Fruit fly (Drosophila melanogaster): ENCODE results near the gene CG5157.

CG5157 gene

DNA sequence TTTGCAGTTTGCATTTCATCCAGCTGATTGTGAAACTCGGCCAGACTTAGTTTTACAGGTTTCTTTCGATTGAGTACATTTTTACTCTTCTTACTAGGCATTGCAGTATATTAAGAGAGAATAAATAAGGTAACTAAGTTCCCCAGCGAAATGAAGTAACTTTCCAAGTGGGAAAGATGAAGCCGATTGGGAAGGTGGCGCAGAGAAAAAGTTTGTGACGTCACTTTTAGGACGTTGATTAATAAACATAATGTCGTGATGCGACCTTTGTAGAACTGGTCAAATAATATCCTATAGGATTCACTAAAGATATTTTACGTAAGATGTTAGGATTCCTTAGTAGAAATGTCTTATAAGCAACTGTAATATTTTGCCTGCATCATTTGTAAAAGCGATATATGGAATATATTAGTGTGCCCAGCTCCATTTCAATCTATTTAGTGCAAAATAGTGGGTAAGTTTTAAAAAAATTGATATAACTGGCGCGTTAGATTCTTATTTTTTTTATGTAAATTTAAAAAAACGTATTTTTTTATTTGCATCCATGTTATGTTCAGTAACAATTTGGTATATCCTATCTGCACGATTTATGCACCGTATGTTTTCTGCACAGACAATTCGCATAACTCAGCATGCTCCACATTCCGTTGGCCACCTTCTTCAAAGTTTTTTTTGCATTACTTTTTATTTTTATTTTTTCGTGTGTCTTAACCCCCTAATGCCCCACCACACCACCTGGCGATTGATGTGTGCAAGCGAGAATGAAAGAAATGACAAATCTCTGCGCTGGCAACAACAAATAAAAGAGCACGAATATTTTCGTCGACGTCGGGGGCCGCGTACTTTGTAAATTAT lies 6.2 kb upstream of the CG5157 start, which contains the start of gene CG32152:
Gene CG32152 (minus strand): TSS at position 352 of the 855 bp plus-strand sequence.
- TF ChIP-seq CG17801 (GFP tag; optimal IDR thresholded peaks at IDR 0.05; ENCODE audit: partially characterized antibody) = peak; percentile 94

DNA sequence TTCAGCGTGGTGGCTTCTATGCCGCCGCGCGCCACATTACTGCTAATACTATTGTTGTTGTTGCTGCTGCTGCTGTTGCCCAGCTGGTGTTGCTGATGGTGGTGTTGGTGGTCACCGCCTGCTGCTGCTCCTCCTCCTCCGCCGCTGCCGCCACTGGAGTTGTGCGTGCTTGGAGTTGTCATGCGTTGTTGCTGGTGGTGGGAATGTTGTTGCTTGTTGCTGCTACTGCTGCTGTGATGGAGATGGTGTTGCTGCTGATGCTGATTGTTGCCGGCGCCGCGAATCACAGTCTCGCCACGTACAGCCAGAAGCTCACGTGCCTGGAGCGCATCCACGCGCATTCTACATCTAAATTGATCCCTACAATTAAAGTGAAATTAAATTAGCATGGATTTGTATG lies 3.9 kb upstream of the CG5157 start:
- no peak for TF ChIP-seq CG17801 (GFP tag; optimal IDR thresholded peaks at IDR 0.05; ENCODE audit: partially characterized antibody)

DNA sequence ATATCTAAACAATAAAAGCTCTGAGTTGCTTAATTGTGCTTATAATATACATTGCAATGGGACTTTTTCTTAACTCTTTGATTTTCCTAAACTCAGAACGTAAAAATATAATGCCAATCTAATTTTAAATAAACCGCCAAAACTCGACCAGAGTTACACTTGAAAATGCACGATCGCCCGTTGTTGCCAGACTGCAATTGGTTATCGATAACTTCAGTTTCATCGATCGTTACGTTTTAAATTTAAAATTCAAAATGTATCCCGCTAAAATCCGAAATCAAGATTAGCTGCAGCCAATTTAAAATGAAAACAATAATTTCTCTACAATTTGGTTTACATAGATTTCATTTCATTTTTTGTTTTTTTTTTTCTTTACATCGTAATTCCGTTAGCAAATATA lies 1.5 kb upstream of the CG5157 start:
- no peak for TF ChIP-seq CG17801 (GFP tag; optimal IDR thresholded peaks at IDR 0.05; ENCODE audit: partially characterized antibody)

DNA sequence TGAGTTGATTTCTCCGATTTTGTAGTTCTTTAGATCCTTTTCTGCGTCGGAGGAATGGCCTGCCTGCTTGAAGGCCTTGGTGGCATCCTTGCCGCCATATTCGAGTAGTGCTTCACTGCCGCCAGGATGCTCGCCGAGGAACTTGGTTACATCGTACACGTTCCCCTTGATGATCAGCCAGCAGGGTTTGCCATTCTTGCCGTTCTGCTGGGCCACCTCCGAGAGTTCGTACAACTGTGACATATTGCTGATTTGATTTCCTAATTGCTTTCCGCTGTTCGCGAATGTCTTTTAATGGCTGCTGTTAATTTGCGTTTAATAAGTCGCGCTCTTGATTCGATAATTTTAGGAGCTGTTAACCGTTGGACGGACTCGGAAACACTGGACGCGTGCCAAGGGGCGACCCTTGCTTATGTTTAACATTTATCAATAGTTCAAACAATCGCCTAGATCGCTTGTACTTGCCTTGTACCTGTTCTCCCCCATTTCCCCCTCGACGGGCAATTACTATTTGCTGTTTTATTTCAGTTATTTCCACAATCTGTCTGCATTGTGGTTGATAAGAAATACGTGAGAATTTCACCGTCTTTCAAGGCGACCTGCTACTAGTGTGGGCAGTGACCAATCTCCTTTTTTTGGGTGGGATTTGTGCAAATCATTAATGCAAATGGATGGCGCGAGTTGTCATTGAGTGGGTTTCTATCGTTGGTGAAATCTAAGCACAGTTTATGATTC lies 693 bp downstream of the CG5157 start:
- TF ChIP-seq CG17801 (GFP tag; optimal IDR thresholded peaks at IDR 0.05; ENCODE audit: partially characterized antibody) = no peak

DNA sequence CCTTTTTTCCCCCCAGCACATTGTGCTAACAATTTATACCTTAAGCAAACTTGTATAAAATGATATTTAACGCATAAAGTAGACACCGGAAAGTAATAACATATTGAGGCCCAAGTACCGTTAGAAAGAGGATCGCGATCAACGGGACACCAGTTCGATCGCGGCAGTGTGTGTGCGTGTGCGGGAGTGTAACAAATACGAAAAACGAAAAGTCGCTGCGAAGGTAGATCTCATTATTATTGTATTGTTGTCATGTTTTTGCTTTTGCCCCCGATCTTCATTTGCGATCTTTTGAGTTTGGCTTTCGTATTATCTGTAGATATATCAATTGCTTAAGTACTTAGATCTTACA lies 5.6 kb downstream of the CG5157 start:
- TF ChIP-seq CG17801 (GFP tag; optimal IDR thresholded peaks at IDR 0.05; ENCODE audit: partially characterized antibody) = no peak

DNA sequence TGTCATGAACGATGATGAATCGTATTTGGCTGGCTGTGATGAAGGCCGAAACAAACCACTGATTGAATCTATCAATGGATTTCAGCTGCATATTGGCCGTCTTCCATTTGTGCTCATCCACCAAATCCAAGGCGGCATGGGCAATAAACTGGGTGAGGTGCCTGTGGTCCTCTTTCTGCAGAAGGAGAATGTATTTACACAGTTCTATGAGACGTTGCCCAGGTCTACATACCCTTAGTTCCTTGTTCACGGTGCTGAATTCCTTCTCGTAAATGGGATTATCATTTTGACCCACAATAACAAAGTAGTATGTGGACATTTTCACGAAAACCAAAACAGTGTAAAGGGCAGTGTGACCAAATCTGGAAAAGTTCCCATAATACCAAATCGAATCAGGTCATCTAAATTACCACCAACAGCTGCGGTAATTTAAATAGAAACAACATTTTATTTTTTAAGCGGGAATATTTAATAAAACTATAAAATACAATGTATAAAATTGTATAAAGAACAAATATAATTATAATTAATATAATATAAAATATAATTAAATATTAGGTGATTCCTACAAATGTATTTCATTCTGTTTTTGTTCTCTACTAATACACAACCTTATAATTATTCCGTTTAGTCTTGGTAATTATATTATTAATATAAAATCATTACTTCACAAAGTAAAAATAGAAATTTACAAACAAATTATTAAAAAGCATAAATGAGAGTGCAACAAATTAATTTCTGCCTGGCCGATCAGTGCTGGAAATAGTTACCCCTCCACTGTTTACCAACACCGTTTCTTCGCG lies 6.2 kb downstream of the CG5157 start, which contains the start of the genes Trs20 and elg1:
Gene Trs20 (minus strand): TSS at position 369 of the 803 bp plus-strand sequence.
Gene elg1 (plus strand): TSS at position 765 of the 803 bp plus-strand sequence.
- TF ChIP-seq CG17801 (GFP tag; optimal IDR thresholded peaks at IDR 0.05; ENCODE audit: partially characterized antibody) = no peak

DNA sequence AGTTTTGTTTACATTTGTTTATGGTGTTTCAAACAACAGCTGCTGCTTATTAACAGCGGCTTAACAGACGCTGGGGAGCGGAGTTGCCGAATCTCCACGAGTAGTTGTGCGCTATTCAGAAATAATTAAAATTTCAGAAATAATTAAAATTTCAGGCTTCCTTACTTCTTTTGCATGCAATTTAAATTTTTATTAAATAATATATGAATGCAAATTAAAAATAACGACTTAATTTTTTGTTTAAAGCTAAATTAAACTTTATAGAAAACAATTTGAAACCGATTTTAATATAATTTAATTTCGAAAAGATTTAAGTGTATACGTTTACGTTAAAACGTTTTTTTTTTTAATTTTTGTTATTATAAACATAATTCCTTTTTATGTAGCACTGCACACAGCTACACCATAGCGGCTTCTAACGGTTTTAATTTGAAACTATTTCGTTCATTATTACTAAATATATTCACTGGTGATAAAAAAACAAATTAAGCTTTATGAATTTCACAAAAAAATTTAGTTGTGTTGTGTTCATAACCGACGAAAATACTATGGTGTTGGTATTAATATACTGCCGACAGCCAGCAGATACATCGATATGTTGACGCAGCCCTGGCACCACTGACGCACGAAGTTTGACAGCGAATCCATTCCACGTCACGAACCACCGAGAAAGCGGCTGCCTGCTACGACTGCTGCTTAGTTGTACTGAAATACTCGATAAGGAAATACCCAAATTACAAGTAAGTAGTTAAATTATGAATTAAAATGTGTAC lies 8.5 kb downstream of the CG5157 start, which contains the start of gene SsRbeta:
Gene SsRbeta (plus strand): TSS at position 645 of the 773 bp plus-strand sequence.
- no peak for TF ChIP-seq CG17801 (GFP tag; optimal IDR thresholded peaks at IDR 0.05; ENCODE audit: partially characterized antibody)

DNA sequence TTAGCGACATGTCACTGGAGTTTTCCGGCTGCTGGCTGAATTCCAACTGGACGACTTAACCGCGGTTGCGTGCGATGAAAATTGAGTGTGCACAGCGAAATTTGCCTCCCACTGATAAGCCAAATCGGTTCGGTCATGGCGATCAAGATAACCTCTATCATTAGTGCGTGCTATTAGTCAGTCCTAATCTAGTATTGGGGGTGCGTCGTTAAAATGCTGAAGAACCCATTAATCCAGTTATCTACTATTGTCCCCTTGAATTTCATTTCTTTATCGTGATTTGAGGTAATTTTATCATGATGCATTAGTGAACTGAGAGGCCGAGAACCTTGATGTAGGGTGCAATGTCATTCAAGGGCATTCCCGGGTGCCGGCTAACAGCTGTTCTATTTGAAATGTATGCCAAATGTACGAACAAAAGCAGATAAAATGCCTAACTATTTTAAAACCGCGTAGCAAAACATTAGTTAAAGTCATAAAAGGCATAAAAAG lies 9.2 kb downstream of the CG5157 start, which contains the start of gene Pgm1:
Gene Pgm1 (minus strand): TSS at position 51 of the 492 bp plus-strand sequence.
- TF ChIP-seq CG17801 (GFP tag; optimal IDR thresholded peaks at IDR 0.05; ENCODE audit: partially characterized antibody) = peak; percentile 89

DNA sequence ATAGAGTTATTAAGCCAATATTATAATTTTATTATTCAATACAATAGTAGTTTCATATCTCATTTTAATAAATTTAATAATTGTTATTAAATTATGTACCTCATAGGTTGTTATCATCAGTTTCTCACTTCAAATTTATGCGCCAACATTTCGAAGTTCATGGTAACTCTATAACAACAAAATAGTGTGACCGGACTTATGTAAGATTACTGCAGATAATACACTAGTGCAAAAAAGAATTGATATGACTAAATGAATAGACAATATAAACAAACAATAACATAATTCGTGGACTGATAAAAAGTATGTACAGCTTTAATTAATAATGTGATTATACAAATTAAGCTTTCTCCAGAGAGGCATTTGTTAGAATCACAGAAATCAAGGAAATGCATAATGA lies 15.9 kb downstream of the CG5157 start, which contains the start of gene Strump:
Gene Strump (plus strand): TSS at position 212 of the 400 bp plus-strand sequence.
- peak; percentile 8 for TF ChIP-seq CG17801 (GFP tag; optimal IDR thresholded peaks at IDR 0.05; ENCODE audit: partially characterized antibody)

DNA sequence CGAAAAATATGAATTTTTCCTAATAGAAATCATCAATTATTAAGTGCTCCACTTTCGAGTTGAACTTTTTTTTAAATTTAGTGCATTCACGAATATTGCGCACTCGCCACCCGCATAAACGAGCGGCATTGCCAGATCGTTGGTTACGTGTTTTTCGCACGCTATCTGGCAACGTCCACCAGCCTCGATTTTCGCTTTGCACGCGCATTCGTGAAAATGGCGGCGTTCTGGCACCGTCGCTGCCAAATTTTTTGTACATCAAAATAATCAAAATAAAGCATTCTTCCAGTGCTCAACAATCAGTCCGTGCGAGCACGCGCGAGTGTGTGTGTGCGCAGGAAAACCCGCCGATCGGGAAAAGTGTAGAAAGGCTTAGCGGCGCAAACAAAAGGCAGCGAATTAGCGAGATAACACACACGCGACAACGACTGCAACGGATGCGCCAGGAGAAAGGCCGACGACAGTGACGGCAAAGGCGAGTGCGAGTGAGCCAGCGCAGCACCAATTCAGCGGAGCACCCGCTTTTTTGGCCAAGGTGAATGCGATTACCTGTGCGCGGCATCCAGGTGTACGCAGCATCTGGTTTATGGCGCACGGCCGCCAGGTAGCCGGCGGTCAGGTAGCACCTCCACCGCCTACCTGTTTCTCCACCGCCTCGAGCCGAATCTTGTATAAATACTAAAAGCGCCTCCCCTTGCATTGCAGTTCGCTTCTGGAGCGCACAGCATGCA lies 23.9 kb downstream of the CG5157 start:
- TF ChIP-seq CG17801 (GFP tag; optimal IDR thresholded peaks at IDR 0.05; ENCODE audit: partially characterized antibody) = peak; percentile 84

DNA sequence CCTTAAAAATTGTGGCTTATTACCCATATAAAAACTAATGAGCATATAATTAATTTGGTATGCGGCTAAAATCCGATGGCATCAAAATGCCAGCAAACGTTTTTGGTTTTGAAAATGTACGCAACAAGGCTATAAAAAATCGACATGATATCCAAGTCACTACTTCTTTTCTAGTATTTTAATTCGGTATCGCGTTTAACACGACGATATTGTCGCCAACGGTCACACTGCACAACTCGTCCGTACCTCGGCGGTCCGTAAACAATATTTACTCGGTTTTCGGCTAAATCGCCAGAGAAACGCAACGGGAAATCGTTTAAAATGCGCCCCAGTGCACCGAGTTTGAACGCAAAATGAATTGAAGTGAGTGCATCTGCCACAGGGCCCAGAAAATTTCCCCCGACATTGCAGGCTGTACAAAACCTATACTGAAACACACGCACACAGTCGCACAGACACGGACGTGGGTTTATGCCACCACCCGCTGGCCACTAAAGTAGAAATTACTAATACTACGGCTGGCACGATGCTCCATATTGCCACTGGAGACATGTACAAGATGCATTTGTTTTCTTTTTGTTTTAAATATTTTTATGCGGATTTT lies 24.6 kb downstream of the CG5157 start, which contains the start of gene Taf4:
Gene Taf4 (plus strand): TSS at position 210 of the 604 bp plus-strand sequence.
- no peak for TF ChIP-seq CG17801 (GFP tag; optimal IDR thresholded peaks at IDR 0.05; ENCODE audit: partially characterized antibody)

DNA sequence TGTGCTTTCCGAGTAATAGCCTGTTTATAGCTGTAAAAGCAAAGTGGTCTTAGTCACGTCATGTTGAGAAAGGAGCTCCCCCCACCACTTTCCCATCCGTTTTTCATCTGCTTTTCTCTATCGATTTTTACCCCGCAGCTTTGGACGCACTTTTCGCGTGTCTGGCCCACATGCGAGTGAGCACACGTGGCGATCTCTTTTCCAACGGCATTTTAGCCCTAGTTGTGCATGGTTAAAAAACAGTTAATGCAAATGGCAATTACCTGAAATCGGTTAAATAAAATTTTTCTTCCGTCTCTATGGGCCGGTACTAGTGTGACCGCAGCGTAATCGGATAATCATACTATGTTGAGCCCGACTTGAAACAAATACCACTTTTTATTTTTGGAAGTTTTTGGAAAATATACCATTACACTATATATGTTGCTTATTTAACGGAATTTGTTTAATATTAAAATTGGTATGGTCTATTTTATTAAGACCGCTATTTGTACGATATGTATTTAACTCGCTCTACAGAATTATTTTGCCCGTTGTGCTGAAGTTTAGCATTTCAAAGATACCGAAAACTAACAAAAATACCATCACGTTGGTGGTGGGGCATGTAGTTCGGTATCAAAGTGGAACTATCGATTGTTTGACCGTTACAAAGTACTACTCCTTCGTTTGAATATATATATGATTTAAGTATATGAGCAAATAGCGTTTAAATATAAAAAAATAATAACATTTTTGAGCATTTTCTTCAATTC lies 25.4 kb downstream of the CG5157 start, which contains the start of gene Zn72D:
Gene Zn72D (minus strand): TSS at position 558 of the 752 bp plus-strand sequence.
- peak; percentile 69 for TF ChIP-seq CG17801 (GFP tag; optimal IDR thresholded peaks at IDR 0.05; ENCODE audit: partially characterized antibody)
